Fruit fly (Drosophila melanogaster) whole organism, adult: ENCODE measurements around the gene CG17344.

ENCODE experiments used
- CG11617 ChIP-seq: fragments of 200-800 bp; sonication (Bioruptor generic); optimal IDR thresholded peaks from 2 replicates; lab custom pipeline; 2017; ENCODE audit warnings: mild to moderate bottlenecking, missing biosample characterization, missing genetic modification reagents, missing genetic modification characterization
- CG12768 ChIP-seq: fragments of 200-800 bp; sonication (Bioruptor generic); optimal IDR thresholded peaks from 2 replicates; lab custom pipeline; 2017; ENCODE audit warnings: missing biosample characterization, missing genetic modification characterization, mild to moderate bottlenecking, moderate library complexity, missing genetic modification reagents
- CG14711 ChIP-seq: fragments of 200-800 bp; sonication (Bioruptor generic); optimal IDR thresholded peaks from 2 replicates; lab custom pipeline; 2018; ENCODE audit warnings: missing biosample characterization, mild to moderate bottlenecking, missing genetic modification characterization, moderate library complexity
- CG1620 ChIP-seq: fragments of 200-800 bp; sonication (Bioruptor generic); optimal IDR thresholded peaks from 2 replicates; lab custom pipeline; 2016; ENCODE audit warnings: missing biosample characterization, missing genetic modification characterization
- CG5204 ChIP-seq: fragments of 200-800 bp; sonication (Bioruptor generic); optimal IDR thresholded peaks from 2 replicates; lab custom pipeline; 2016; ENCODE audit warnings: missing biosample characterization, missing genetic modification characterization
- CG7045 ChIP-seq: fragments of 200-800 bp; sonication (Bioruptor generic); optimal IDR thresholded peaks from 2 replicates; lab custom pipeline; 2017; ENCODE audit warnings: missing biosample characterization, mild to moderate bottlenecking, missing genetic modification characterization
- Clk ChIP-seq: fragments of 200-800 bp; sonication (Bioruptor generic); optimal IDR thresholded peaks from 2 replicates; lab custom pipeline; 2017; ENCODE audit warnings: missing biosample characterization, missing genetic modification characterization
- Crg-1 ChIP-seq: fragments of 200-800 bp; sonication (Bioruptor generic); optimal IDR thresholded peaks from 2 replicates; lab custom pipeline; 2016; ENCODE audit warnings: missing biosample characterization, missing genetic modification characterization
- Mnt ChIP-seq: fragments of 200-800 bp; sonication (Bioruptor generic); optimal IDR thresholded peaks from 2 replicates; lab custom pipeline; 2016; ENCODE audit warnings: missing biosample characterization, mild to moderate bottlenecking, missing genetic modification characterization
- cnc ChIP-seq, 2 experiments: fragments of >200 bp; optimal IDR thresholded peaks; 2 replicates each; lab custom pipeline; 2017
- ovo ChIP-seq: fragments of 200-800 bp; sonication (Bioruptor generic); optimal IDR thresholded peaks from 2 replicates; lab custom pipeline; 2016; ENCODE audit warnings: missing biosample characterization, missing genetic modification characterization
- tj ChIP-seq: fragments of 200-800 bp; sonication (Bioruptor generic); optimal IDR thresholded peaks from 3 replicates; lab custom pipeline; 2017; ENCODE audit warnings: missing biosample characterization, mild to moderate bottlenecking, missing genetic modification characterization, moderate library complexity

dm6 chr2L:19071713-19072112 lies 30.1 kb upstream of the CG17344 start:
- TF ChIP-seq Crg-1 (GFP tag; lab: Kevin White, UChicago): no peak
- TF ChIP-seq tj (GFP tag; lab: Kevin White, UChicago): no peak
- no peak for TF ChIP-seq CG12768 (GFP tag; lab: Kevin White, UChicago)
- no peak for TF ChIP-seq CG7045
- TF ChIP-seq CG14711 (tag; lab: Kevin White, UChicago): no peak
- no peak for TF ChIP-seq ovo
- no peak for TF ChIP-seq cnc (optimal IDR thresholded peaks at IDR 0.05; lab: Kevin White, UChicago)
- TF ChIP-seq CG11617 (GFP tag; lab: Kevin White, UChicago): no peak
- TF ChIP-seq Clk (GFP tag; lab: Kevin White, UChicago): no peak
- TF ChIP-seq CG5204: no peak
- TF ChIP-seq CG1620 (GFP tag; lab: Kevin White, UChicago): no peak
- no peak for TF ChIP-seq Mnt (GFP tag; lab: Kevin White, UChicago)
